Worm (Caenorhabditis elegans) whole organism, mixed stage, embryonic: ENCODE measurements around the gene cest-13.

Experiments used
- M03D4.4 ChIP-seq: sonication (generic microtip); optimal IDR thresholded peaks from 2 replicates; lab custom pipeline; 2017; ENCODE audit warnings: mild to moderate bottlenecking, missing genetic modification characterization, missing compliant biosample characterization
- bed-3 ChIP-seq: fragments of 200-800 bp; sonication (Bioruptor generic); optimal IDR thresholded peaks from 3 replicates; lab custom pipeline; 2018; ENCODE audit warnings: mild to moderate bottlenecking, missing genetic modification characterization, moderate library complexity, missing compliant biosample characterization
- blmp-1 ChIP-seq: fragments of 150-350 bp; optimal IDR thresholded peaks from 2 replicates; lab custom pipeline; 2014; ENCODE audit warnings: missing biosample characterization, missing genetic modification characterization
- ceh-39 ChIP-seq: fragments of 150-350 bp; optimal IDR thresholded peaks from 2 replicates; lab custom pipeline; 2014; ENCODE audit warnings: missing biosample characterization, missing genetic modification characterization
- ceh-43 ChIP-seq: fragments of 200-800 bp; sonication (Bioruptor generic); optimal IDR thresholded peaks from 2 replicates; lab custom pipeline; 2018; ENCODE audit warnings: mild to moderate bottlenecking, missing genetic modification characterization, moderate library complexity, missing compliant biosample characterization
- ceh-83 ChIP-seq: fragments of 200-800 bp; sonication (Bioruptor generic); optimal IDR thresholded peaks from 2 replicates; lab custom pipeline; 2018; ENCODE audit warnings: mild to moderate bottlenecking, missing genetic modification characterization, missing compliant biosample characterization
- ces-1 ChIP-seq: fragments of 150-350 bp; optimal IDR thresholded peaks from 2 replicates; lab custom pipeline; 2014; ENCODE audit warnings: missing biosample characterization, missing genetic modification reagents, missing genetic modification characterization
- cnd-1 ChIP-seq: fragments of 200-800 bp; sonication (Bioruptor generic); optimal IDR thresholded peaks from 2 replicates; lab custom pipeline; 2018; ENCODE audit warnings: mild to moderate bottlenecking, missing genetic modification characterization, missing compliant biosample characterization
- drap-1 ChIP-seq: fragments of 200-800 bp; sonication (Bioruptor generic); optimal IDR thresholded peaks from 3 replicates; lab custom pipeline; 2018; ENCODE audit warnings: mild to moderate bottlenecking, missing genetic modification characterization, missing compliant biosample characterization
- elt-1 ChIP-seq: sonication (generic microtip); optimal IDR thresholded peaks from 2 replicates; lab custom pipeline; 2017; ENCODE audit warnings: missing genetic modification characterization, mild to moderate bottlenecking, missing compliant biosample characterization, antibody characterized with exemption, moderate library complexity, borderline replicate concordance; ENCODE audit not compliant: insufficient read depth
- elt-3 ChIP-seq: fragments of 150-350 bp; optimal IDR thresholded peaks from 2 replicates; lab custom pipeline; 2014; ENCODE audit warnings: missing biosample characterization, missing genetic modification characterization
- flh-1 ChIP-seq: fragments of 200-800 bp; sonication (Bioruptor generic); optimal IDR thresholded peaks from 2 replicates; lab custom pipeline; 2018; ENCODE audit warnings: mild to moderate bottlenecking, missing genetic modification characterization, moderate library complexity, missing compliant biosample characterization
- ham-2 ChIP-seq: fragments of 200-800 bp; sonication (Bioruptor generic); optimal IDR thresholded peaks from 2 replicates; lab custom pipeline; 2018; ENCODE audit warnings: mild to moderate bottlenecking, missing genetic modification characterization, missing compliant biosample characterization
- hlh-1 ChIP-seq: fragments of 150-350 bp; optimal IDR thresholded peaks from 2 replicates; lab custom pipeline; 2014; ENCODE audit warnings: missing biosample characterization, missing genetic modification reagents, missing genetic modification characterization
- lin-32 ChIP-seq: fragments of 200-800 bp; sonication (Bioruptor generic); optimal IDR thresholded peaks from 2 replicates; lab custom pipeline; 2018; ENCODE audit warnings: mild to moderate bottlenecking, missing genetic modification characterization, missing compliant biosample characterization
- lsy-2 ChIP-seq: fragments of 150-350 bp; optimal IDR thresholded peaks from 2 replicates; lab custom pipeline; 2014; ENCODE audit warnings: missing biosample characterization, missing genetic modification characterization
- mls-2 ChIP-seq: sonication (generic microtip); optimal IDR thresholded peaks from 2 replicates; lab custom pipeline; 2016; ENCODE audit warnings: mild to moderate bottlenecking, missing genetic modification characterization, moderate library complexity, missing compliant biosample characterization
- nhr-12 ChIP-seq: fragments of 150-350 bp; optimal IDR thresholded peaks from 2 replicates; lab custom pipeline; 2014; ENCODE audit warnings: missing biosample characterization, missing genetic modification characterization
- nhr-2 ChIP-seq: fragments of 150-350 bp; optimal IDR thresholded peaks from 2 replicates; lab custom pipeline; 2014; ENCODE audit warnings: missing biosample characterization, missing genetic modification characterization
- nhr-237 ChIP-seq: fragments of 150-350 bp; optimal IDR thresholded peaks from 2 replicates; lab custom pipeline; 2014; ENCODE audit warnings: missing biosample characterization, missing genetic modification characterization
- nhr-28 ChIP-seq: fragments of 150-350 bp; optimal IDR thresholded peaks from 2 replicates; lab custom pipeline; 2014; ENCODE audit warnings: missing biosample characterization, missing genetic modification characterization
- nhr-76 ChIP-seq: sonication (generic microtip); optimal IDR thresholded peaks from 2 replicates; lab custom pipeline; 2017; ENCODE audit warnings: missing biosample characterization, missing genetic modification characterization
- pha-4 ChIP-seq: fragments of 150-350 bp; optimal IDR thresholded peaks from 2 replicates; lab custom pipeline; 2018; ENCODE audit warnings: missing biosample characterization, missing genetic modification reagents, missing genetic modification characterization
- sem-2 ChIP-seq: fragments of 200-800 bp; sonication (Bioruptor generic); optimal IDR thresholded peaks from 2 replicates; lab custom pipeline; 2018; ENCODE audit warnings: mild to moderate bottlenecking, missing genetic modification characterization, missing compliant biosample characterization
- snpc-4 ChIP-seq: fragments of 150-350 bp; optimal IDR thresholded peaks from 2 replicates; lab custom pipeline; 2014; ENCODE audit warnings: missing biosample characterization, missing genetic modification characterization
- sptf-1 ChIP-seq: sonication (generic microtip); optimal IDR thresholded peaks from 2 replicates; lab custom pipeline; 2017; ENCODE audit warnings: mild to moderate bottlenecking, missing genetic modification characterization, moderate library complexity, missing compliant biosample characterization
- tbx-8 ChIP-seq: fragments of 200-800 bp; sonication (Bioruptor generic); optimal IDR thresholded peaks from 2 replicates; lab custom pipeline; 2018; ENCODE audit warnings: mild to moderate bottlenecking, missing genetic modification characterization, moderate library complexity, missing compliant biosample characterization
- unc-120 ChIP-seq: sonication (generic microtip); optimal IDR thresholded peaks from 2 replicates; lab custom pipeline; 2017; ENCODE audit warnings: missing genetic modification characterization, missing compliant biosample characterization; ENCODE audit not compliant: poor library complexity, severe bottlenecking
- zip-8 ChIP-seq: fragments of 150-350 bp; optimal IDR thresholded peaks from 2 replicates; lab custom pipeline; 2014; ENCODE audit warnings: missing biosample characterization, missing genetic modification characterization

Gene cest-13

DNA sequence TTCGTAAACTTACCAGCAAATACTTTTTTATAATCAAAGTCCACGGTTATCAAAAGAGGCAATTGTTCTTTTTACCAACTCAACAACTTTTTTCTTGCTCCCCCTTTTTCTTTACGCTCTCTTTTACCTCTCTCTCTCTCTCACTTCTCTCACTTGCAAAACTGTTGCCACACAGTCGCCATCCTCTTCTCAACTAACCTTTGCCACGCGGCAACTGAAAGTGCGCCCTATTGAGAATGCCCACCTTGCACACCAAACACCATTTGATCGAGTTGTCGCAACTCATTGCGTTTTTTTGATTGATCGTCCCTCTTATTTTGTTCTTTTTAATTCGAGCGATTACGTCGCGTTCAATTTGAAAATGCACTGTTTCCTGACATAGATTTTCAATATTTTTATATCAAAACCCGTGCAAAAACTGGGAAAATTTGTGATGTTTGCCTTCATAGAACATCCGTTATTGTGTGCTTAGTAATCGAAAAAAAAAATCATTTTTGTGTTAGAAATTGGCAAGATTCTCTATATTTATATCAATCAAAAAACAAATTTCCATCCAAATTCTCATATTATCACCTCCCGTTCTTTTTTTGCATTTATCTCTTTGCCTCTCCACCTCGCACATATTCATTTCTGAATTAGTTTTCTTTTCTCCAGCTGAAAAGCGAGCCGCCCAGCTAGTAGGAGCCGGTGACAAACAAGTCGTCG lies 13.2 kb upstream of the cest-13 start, which contains the start of gene nhr-71:
Gene nhr-71, plus strand, starts transcription at position 655 of the 705 bp plus-strand sequence.
- TF ChIP-seq nhr-76 (tag; lab: Kevin White, UChicago) (no peak), nhr-2 (tag; lab: Kevin White, UChicago) (peak; percentile 19), ceh-43 (GFP tag; lab: Kevin White, UChicago) (no peak), mls-2 (tag; lab: Kevin White, UChicago) (no peak), sem-2 (GFP tag; lab: Kevin White, UChicago) (no peak), zip-8 (tag; lab: Kevin White, UChicago) (no peak), M03D4.4 (tag; lab: Kevin White, UChicago) (no peak), flh-1 (GFP tag; lab: Kevin White, UChicago) (no peak), sptf-1 (tag; lab: Kevin White, UChicago) (no peak), ceh-39 (tag; lab: Kevin White, UChicago) (peak; percentile 11), nhr-28 (tag; lab: Kevin White, UChicago) (no peak), ceh-83 (GFP tag; lab: Kevin White, UChicago) (no peak)

DNA sequence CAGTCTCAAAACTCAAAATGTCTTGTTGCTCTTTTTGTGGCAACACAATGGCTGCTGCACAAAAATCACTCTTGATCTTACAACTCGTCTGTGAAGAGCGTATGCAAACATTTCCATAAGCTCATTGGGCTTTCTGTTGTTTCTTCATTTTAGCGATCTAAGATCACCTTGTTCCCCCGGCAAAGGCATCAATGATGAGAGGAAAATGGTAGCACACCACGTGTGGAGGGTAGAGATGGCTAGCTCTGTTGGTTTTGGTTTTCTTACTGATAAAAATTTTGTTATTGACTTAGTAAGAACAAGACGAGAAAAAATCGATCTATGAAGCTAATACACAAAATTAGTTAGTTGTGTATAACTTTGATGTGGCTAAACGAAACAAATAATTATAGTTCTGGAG lies 12.0 kb upstream of the cest-13 start:
- TF ChIP-seq bed-3 (GFP tag; lab: Kevin White, UChicago) (no peak), lsy-2 (tag; lab: Kevin White, UChicago) (no peak), unc-120 (tag; lab: Kevin White, UChicago) (no peak), nhr-76 (tag; lab: Kevin White, UChicago) (no peak), sptf-1 (tag; lab: Kevin White, UChicago) (no peak), hlh-1 (tag; lab: Kevin White, UChicago) (no peak), zip-8 (tag; lab: Kevin White, UChicago) (no peak), pha-4 (no peak), ham-2 (GFP tag; lab: Kevin White, UChicago) (no peak), drap-1 (GFP tag; lab: Kevin White, UChicago) (no peak), cnd-1 (no peak), nhr-2 (tag; lab: Kevin White, UChicago) (no peak)

ce11 chrX:13752822-13753581 lies 7.0 kb upstream of the cest-13 start:
- TF ChIP-seq nhr-12 (tag; lab: Kevin White, UChicago) (no peak), hlh-1 (tag; lab: Kevin White, UChicago) (peak; percentile 4)
- TF ChIP-seq, all 35 proteins: peak for 1

- TF ChIP-seq ces-1 (GFP tag; lab: Kevin White, UChicago) (peak; percentile 45), unc-120 (tag; lab: Kevin White, UChicago) (peak; percentile 23), elt-1 (tag; lab: Kevin White, UChicago) (no peak)
Measured at ce11 chrX:13754498-13754897, 5.5 kb upstream of the cest-13 start.

DNA sequence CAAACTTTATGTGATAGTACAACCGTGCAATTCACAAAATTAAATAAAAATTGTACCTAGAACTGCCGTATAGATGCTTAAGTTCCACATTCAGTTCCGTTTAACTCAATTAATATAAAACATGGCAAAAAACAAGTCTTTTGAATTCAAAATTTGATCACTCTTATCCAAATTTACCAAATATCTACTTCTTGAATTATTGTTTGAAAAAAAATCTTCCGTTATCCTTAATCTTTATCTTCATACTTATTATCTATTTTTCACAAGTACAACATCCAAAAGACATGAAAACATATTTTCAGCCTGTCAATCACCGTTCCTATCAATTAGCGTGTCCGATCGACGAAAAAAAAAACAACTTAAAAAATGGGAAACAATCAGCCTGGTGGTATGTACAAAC lies 4.6 kb upstream of the cest-13 start, which contains the start of gene aakb-1:
Gene aakb-1, plus strand, starts transcription at position 301 of the 400 bp plus-strand sequence.
- TF ChIP-seq ces-1 (GFP tag; lab: Kevin White, UChicago) (no peak), nhr-237 (tag; lab: Kevin White, UChicago) (no peak), ceh-39 (tag; lab: Kevin White, UChicago) (no peak), zip-8 (tag; lab: Kevin White, UChicago) (no peak), hlh-1 (tag; lab: Kevin White, UChicago) (no peak), elt-3 (tag; lab: Kevin White, UChicago) (no peak), lsy-2 (tag; lab: Kevin White, UChicago) (no peak), blmp-1 (no peak), nhr-2 (tag; lab: Kevin White, UChicago) (no peak), tbx-8 (no peak), unc-120 (tag; lab: Kevin White, UChicago) (no peak), M03D4.4 (tag; lab: Kevin White, UChicago) (no peak), nhr-76 (tag; lab: Kevin White, UChicago) (no peak), snpc-4 (tag; lab: Kevin White, UChicago) (no peak), sem-2 (GFP tag; lab: Kevin White, UChicago) (no peak), lin-32 (no peak), elt-1 (tag; lab: Kevin White, UChicago) (no peak)
